Worm (Caenorhabditis elegans) whole organism, dauer: Measurements from ENCODE around the gene Y51A2A.16.
"Not testable (repeated sequence)": the region's sequence is repeated elsewhere in the genome, so short reads cannot be mapped to it uniquely, and the experiment has no call there.

Experiments
- unc-62 ChIP-seq: sonication (generic microtip); optimal IDR thresholded peaks from 2 replicates; lab custom pipeline; 2017; ENCODE audit warnings: missing biosample characterization, missing genetic modification reagents, missing genetic modification characterization

Y51A2A.16 gene

DNA sequence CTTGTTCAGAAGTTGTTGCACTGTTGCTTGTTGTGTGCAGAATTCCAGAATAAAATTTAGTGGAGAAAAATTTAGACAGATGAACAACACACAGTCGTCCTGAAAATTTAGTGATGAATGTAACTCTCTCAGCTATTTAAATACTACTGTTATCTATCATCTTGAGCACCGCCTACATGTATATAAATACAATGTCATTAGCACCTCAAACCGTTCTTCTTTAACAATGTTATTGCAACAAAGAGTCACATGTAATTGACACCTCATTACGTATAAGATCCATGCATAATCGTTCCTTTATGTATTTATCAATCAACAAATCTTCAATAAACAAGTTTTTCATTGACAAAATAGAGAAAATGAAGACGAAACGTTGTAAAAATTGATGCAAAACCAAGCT, at the start of gene Y51A2A.16:
Gene Y51A2A.16, minus strand, starts transcription at position 101 of the 400 bp plus-strand sequence.
- no peak for TF ChIP-seq unc-62 (GFP tag; lab: Kevin White, UChicago)

DNA sequence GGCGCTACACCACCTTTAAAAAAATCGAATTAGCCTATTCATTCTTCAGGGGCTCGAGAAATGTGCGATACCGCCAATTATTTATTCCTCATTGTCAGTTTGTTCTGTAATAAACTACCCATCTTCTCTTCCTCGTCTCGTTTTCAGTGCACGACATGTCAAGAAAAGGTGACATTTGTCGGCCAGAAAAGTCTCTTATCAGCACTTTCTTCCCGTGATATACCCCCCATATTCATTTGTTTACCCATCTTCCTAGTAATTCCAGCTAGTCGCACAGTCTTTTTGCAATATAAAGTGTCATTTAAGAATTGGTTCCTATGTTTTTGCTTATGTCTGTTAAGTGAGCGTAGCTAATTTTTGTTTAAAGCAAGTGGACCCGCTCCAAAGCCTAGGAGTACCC, 43.8 kb upstream of the Y51A2A.16 start:
- TF ChIP-seq unc-62 (GFP tag; lab: Kevin White, UChicago) = no peak

DNA sequence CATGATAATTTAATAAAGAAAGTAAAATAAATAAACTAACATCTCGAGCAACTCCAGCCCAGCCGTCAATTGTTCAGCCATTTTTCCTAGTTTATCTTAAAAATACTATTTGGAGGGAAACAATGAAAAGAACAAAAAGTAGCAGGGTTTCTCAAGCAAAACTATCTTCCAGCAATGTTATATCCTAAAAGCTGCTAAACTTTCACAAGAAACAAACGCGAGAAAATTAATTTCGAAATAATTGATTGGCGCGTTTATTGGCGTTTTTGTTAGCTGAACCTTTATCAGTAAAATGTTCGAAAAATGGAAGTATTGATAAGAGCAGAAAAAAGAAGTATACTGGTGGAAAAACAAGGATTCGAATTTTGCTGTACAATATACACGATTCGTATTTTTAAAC, 42.6 kb upstream of the Y51A2A.16 start, which contains the start of gene B0462.5:
Gene B0462.5, minus strand, starts transcription at position 101 of the 400 bp plus-strand sequence.
- TF ChIP-seq unc-62 (GFP tag; lab: Kevin White, UChicago) = no peak

DNA sequence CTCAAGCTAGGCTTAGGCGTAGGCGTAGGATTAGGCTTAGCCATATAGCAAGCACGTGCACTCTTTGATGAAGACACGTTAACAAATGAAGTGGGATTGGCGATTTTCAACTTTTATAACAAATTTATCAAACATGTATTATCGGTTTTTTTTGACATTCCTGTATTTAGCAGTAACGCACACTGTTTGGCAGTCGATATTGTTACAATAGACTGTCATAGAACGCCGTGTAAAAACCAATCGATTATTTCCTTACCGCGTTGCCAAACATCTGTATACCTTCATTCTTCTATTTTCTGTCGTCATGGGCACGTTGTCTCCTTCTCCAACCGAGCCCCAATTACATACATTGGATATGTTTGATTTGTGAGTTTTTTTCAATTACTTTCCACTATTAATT, 37.6 kb upstream of the Y51A2A.16 start, which contains the start of gene fbxb-119:
Gene fbxb-119, plus strand, starts transcription at position 301 of the 400 bp plus-strand sequence.
- TF ChIP-seq unc-62 (GFP tag; lab: Kevin White, UChicago) = no peak

DNA sequence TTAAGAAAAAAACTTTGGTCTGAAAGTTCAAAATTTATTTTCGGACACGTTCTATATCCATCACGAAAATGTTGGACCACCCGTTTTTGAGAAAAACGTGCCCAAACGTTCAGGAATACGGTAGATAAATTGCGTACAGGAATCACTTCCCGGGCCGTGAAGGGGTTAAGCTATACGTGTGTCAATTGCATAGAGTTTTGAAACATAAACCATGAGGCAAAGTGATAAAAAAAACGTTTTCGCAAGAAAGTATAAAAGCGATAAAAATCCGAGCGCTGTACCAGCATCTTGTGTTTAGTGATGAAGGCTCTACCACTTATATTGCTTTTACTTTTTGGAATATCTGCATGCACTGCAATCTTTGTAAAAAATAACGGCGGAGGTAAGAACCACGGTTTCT, 21.7 kb upstream of the Y51A2A.16 start, which contains the start of gene Y51A2A.6:
Gene Y51A2A.6, plus strand, starts transcription at position 301 of the 400 bp plus-strand sequence.
- not testable (repeated sequence) for TF ChIP-seq unc-62 (GFP tag; lab: Kevin White, UChicago)

DNA sequence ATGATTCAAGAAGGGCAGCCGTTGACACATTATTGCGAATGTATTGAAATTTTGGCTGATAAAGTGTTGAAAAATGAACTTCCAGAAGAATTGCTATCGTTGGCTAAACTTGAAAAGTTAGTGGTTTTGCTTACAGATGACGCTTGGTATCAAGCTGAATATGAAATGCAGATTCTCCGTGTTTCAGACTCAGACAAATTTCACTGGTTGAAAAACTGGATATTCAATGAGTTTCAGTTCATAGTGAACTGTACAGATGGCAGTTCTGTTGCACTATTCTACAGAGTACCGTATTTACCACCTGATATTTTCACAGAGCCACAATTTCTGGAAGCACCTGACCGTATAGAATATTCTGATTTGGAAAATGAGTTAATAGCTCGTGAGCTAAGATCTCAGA, 18.6 kb upstream of the Y51A2A.16 start:
- TF ChIP-seq unc-62 (GFP tag; lab: Kevin White, UChicago) = no peak

DNA sequence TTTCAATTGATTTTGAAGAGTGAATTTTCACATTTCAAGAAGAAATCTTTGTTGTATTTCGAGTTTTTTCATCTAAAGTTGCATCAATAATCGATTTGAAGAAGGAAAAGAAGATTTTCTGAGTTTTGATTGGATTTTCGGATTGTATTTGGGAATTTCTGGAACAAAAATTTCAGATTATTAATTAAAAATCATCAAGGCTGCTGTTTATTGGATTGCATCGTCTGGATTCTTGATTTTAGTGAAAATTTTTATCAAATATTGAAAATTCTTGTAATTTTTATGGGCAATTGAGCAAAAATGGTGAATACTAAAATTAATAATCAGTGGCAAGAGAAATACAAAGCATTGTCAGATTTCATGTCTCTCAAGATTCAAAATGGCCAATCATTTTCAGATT, 17.8 kb upstream of the Y51A2A.16 start, which contains the start of gene Y51A2A.5:
Gene Y51A2A.5, plus strand, starts transcription at position 301 of the 400 bp plus-strand sequence.
- TF ChIP-seq unc-62 (GFP tag; lab: Kevin White, UChicago) = no peak

DNA sequence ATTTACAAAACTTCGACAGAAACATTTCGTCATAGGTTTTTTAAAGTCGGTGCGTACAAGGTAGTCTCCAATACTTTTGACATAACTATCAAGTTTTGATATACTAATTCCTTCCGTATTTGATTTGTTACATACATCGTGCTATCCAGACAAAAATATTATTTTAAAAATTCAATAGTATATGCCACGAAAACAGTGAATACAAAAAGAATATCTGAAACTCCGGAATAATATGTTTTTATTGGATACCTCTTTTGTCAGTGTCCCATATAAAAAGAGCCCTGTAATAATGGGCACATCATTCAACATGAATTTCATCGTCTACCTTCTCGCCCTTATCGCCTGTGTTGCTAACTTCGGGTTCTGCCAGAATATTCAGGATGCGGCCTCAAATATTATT, 11.6 kb upstream of the Y51A2A.16 start, which contains the start of gene Y51A2A.12:
Gene Y51A2A.12, plus strand, starts transcription at position 301 of the 400 bp plus-strand sequence.
- no peak for TF ChIP-seq unc-62 (GFP tag; lab: Kevin White, UChicago)

DNA sequence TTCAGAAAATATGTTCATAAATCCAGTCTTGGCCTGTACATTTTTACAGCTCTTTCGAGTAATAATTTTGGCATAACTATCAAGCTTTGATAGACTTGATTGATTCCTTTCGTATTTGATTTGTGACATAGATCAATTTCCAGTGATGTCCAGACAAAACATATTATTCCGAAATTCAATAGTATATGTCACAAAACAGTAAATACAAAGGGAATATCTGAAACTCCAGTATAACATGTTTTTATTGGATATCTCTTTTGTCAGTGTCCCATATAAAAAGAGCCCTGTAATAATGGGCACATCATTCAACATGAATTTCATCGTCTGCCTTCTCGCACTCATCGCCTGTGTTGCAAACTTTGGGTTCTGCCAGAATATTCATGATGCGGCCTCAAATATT, 10.0 kb upstream of the Y51A2A.16 start, which contains the start of gene Y51A2A.4:
Gene Y51A2A.4, plus strand, starts transcription at position 301 of the 400 bp plus-strand sequence.
- TF ChIP-seq unc-62 (GFP tag; lab: Kevin White, UChicago) = no peak

DNA sequence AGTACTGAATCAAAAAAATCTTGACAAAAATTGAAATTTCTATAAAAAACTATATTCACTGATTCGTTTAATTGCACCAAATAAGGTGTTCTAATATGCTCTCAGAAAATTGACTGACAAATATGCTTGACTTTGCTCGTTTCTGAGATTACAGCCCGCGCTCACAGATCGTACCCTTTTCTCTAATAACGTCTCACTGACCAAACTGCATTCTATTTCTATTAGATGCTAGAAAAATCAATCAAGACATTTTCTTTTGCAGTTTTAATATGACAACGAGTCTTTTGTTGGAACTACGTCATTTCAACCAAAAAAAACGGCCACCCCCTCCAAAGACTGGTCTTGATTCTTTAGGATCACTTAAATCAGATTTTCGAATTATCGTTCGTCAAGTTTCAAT, 1.9 kb upstream of the Y51A2A.16 start, which contains the start of gene clec-247:
Gene clec-247, plus strand, starts transcription at position 301 of the 400 bp plus-strand sequence.
- TF ChIP-seq unc-62 (GFP tag; lab: Kevin White, UChicago) = no peak

DNA sequence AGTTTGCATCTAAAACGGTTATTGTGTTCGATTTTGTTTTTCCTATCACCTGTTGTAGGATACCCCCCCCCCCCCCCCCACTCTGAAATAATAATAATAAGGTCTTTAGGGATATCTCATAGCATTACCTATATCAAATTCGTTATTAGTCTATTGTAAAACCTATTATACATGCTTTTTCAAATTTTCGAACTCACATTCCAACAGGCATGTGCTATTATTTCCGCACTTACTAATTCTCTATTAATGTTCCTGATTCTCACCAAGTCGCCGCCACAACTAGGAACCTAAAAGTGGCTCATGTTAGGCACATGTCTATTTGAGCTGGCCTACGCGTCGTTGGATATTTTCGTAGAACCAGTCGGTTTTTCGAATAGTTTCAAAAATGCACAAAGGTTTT, 10.3 kb downstream of the Y51A2A.16 start, which contains the start of gene Y37H2C.4:
Gene Y37H2C.4, plus strand, starts transcription at position 301 of the 400 bp plus-strand sequence.
- no peak for TF ChIP-seq unc-62 (GFP tag; lab: Kevin White, UChicago)

DNA sequence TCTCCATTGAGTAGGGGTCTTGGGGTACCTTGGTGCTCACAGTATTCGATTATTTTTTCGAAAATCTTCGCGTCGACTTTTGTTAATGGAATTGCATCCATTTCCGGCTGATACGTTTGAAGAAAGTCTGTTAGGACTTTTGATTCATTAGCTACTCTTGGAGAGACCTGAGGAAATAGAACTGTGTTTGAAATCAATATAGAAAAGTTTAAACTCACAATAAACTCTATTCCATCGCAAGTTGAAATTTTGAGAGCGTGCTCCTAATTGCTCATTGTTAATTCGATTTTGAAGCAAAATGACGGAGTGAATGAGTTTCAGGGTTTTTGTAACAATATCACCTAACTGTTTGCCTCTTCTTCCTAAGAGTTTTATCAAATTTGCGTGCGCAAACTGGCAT, 10.8 kb downstream of the Y51A2A.16 start, which contains the start of gene skr-6:
Gene skr-6, minus strand, starts transcription at position 101 of the 400 bp plus-strand sequence.
- TF ChIP-seq unc-62 (GFP tag; lab: Kevin White, UChicago) = no peak

DNA sequence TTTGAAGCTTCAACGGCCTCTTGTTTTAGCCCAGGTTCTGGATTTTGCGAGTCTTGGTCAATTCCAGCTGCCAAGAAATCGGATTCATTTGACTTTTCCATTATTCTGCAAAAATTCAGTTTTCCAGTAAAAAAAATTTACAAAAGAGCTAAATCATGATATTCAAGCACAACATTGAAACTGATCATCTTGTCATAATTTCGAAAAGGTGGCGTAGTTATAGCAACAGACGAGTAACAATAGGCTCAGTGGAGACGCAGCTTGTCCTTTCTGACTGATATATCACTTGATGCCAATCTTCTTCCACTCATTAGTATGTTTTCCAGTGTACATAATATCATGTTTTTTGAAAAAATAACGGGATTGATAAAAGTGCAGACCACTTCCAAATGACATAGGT, 11.9 kb downstream of the Y51A2A.16 start, which contains the start of gene fbxa-213:
Gene fbxa-213, minus strand, starts transcription at position 101 of the 400 bp plus-strand sequence.
- TF ChIP-seq unc-62 (GFP tag; lab: Kevin White, UChicago) = no peak

DNA sequence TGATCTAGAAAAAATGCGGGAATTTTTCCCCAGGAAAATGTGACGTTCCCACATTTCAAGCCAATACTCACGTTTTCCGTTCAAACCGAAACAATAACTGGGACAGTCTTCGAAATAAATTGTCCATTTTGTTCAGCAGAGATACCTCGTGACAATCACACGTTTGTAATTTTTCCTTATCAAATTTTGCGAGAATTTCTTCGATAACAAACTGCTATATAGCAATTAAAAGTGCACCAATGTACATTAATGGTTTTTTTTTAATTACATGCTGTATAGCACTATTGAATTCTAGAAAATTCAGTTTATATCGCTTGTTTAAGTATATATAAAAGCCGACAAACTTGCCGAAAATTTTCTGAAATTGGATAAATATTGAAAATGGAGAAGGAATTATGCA, 14.4 kb downstream of the Y51A2A.16 start, which contains the start of gene R10E8.6:
Gene R10E8.6, minus strand, starts transcription at position 154 of the 400 bp plus-strand sequence.
- TF ChIP-seq unc-62 (GFP tag; lab: Kevin White, UChicago) = no peak

DNA sequence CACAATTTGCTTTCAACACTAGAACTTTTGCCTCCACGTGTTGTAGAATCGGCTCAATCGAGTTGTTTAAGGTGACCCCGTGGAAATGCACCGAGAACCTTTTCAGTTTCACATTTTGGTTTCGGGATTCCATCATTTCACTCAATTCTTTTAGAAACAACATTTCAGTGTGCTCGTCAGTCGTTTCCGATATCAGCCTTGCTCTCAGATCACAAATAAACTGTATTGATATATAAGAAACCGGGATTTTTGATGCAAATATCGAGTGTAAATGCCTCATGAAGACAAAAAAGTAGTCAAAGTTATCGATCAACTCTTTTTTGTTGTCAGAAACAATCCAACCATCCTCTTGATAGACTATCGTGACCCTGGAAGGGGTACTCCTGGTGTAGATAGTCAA, 15.2 kb downstream of the Y51A2A.16 start:
- TF ChIP-seq unc-62 (GFP tag; lab: Kevin White, UChicago) = no peak

DNA sequence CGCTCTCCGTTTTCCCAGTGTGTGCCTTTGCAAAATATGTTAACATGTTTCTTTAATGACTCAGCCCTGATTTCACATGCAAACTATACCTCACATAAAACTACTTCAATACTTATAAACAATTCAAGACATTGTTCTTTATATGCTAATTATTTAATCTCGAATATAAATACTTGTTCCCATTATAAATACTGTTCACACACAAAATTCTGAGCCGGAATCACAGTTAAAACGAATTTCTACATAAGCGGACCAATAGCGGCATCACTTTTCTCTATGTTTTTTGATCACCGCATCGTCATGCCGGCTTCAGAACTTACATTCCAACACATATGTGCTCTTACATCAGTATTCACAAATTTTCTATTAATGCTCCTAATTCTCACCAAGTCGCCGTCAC, 26.2 kb downstream of the Y51A2A.16 start, which contains the start of gene R10E8.5:
Gene R10E8.5, plus strand, starts transcription at position 301 of the 400 bp plus-strand sequence.
- TF ChIP-seq unc-62 (GFP tag; lab: Kevin White, UChicago) = no peak

DNA sequence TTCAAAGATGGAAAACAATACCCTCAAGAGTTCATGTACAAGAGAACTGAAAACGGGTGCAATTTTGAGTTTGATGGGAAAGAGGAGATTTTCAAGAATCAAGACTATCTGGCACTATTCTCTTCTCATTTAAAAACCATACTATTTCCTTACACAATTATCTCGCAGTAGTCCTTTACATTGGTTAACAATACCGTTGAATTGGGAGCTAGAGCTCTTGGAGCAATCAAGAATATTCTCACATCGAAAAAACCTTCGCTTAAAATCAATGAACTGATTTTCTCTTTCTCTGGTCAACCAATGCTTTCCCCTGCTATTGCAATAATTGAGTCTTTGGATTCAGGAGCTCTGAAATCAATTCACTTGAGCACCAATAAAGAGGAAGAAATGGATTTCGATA, 27.2 kb downstream of the Y51A2A.16 start, which contains the start of gene R10E8.2:
Gene R10E8.2, plus strand, starts transcription at position 301 of the 400 bp plus-strand sequence.
- TF ChIP-seq unc-62 (GFP tag; lab: Kevin White, UChicago) = no peak
